Worm (Caenorhabditis elegans) whole organism, L4 larva: ENCODE measurements around the gene nhx-4.
A peak's percentile ranks its signal among the peaks of the same experiment; 100 is the strongest.

Experiments used
- D1046.2 ChIP-seq: fragments of 200-800 bp; sonication (Bioruptor generic); IDR thresholded peaks from 2 replicates; pipeline ENCODE4 v1.3.6; 2022; ENCODE audit warnings: missing genetic modification characterization, missing compliant biosample characterization
- F26F4.8 ChIP-seq: fragments of 200-800 bp; sonication (Bioruptor generic); conservative IDR thresholded peaks from 2 replicates; pipeline ENCODE4 v1.3.6; 2022; ENCODE audit warnings: missing genetic modification characterization, missing compliant biosample characterization
- Y48G9A.11 ChIP-seq: fragments of 200-800 bp; sonication (Bioruptor generic); IDR thresholded peaks from 2 replicates; pipeline ENCODE4 v1.3.6; 2022; ENCODE audit warnings: missing genetic modification reagents, missing genetic modification characterization, missing compliant biosample characterization
- Y75B8A.6 ChIP-seq: fragments of 200-800 bp; sonication (Bioruptor generic); IDR thresholded peaks from 2 replicates; pipeline ENCODE4 v1.3.6; 2022; ENCODE audit warnings: missing genetic modification reagents, missing genetic modification characterization, missing compliant biosample characterization
- ZK337.2 ChIP-seq: fragments of 200-800 bp; sonication (Bioruptor generic); IDR thresholded peaks from 2 replicates; pipeline ENCODE4 v1.3.6; 2022; ENCODE audit warnings: missing genetic modification reagents, missing genetic modification characterization, missing compliant biosample characterization
- ZK546.5 ChIP-seq, 2 experiments: sonication (generic microtip); optimal IDR thresholded peaks; 2 replicates each; lab custom pipeline; 2017; ENCODE audit warnings: missing biosample characterization in 2 of 2, missing genetic modification characterization in 2 of 2
- attf-4 ChIP-seq: sonication (generic microtip); optimal IDR thresholded peaks from 3 replicates; lab custom pipeline; 2017; ENCODE audit warnings: missing biosample characterization, missing genetic modification characterization
- ceh-20 ChIP-seq: fragments of 200-800 bp; sonication (Bioruptor generic); IDR thresholded peaks from 2 replicates; pipeline ENCODE4 v1.3.6; 2022; ENCODE audit warnings: missing genetic modification reagents, missing genetic modification characterization, missing compliant biosample characterization
- ceh-82 ChIP-seq: sonication (generic microtip); optimal IDR thresholded peaks from 2 replicates; lab custom pipeline; 2017; ENCODE audit warnings: missing biosample characterization, missing genetic modification characterization
- daf-16 ChIP-seq, 3 experiments: sonication (generic microtip); optimal IDR thresholded peaks; 2 replicates each; lab custom pipeline; 2016 to 2017; ENCODE audit warnings: missing genetic modification characterization in 3 of 3, missing genetic modification reagents in 3 of 3, mild to moderate bottlenecking in 2 of 3, missing compliant biosample characterization in 2 of 3, missing biosample characterization in 1 of 3, moderate library complexity in 1 of 3
- daf-19 ChIP-seq: fragments of 200-800 bp; sonication (Bioruptor generic); conservative IDR thresholded peaks from 2 replicates; pipeline ENCODE4 v1.3.6; 2022; ENCODE audit warnings: missing genetic modification characterization, missing compliant biosample characterization
- dmd-6 ChIP-seq: fragments of 200-800 bp; sonication (Bioruptor generic); IDR thresholded peaks from 2 replicates; pipeline ENCODE4 v1.3.6; 2022; ENCODE audit warnings: missing genetic modification reagents, missing genetic modification characterization, missing compliant biosample characterization
- egl-27 ChIP-seq: sonication (generic microtip); optimal IDR thresholded peaks from 3 replicates; lab custom pipeline; 2017; ENCODE audit warnings: missing biosample characterization, missing genetic modification reagents, missing genetic modification characterization
- fos-1 ChIP-seq: fragments of 150-350 bp; optimal IDR thresholded peaks from 2 replicates; lab custom pipeline; 2014; ENCODE audit warnings: missing biosample characterization, missing genetic modification characterization
- hlh-11 ChIP-seq: fragments of 200-800 bp; sonication (Bioruptor generic); optimal IDR thresholded peaks from 2 replicates; lab custom pipeline; 2018; ENCODE audit warnings: mild to moderate bottlenecking, missing genetic modification characterization, missing compliant biosample characterization
- hlh-30 ChIP-seq: sonication (generic microtip); optimal IDR thresholded peaks from 2 replicates; lab custom pipeline; 2017; ENCODE audit warnings: antibody characterized with exemption, mild to moderate bottlenecking, missing genetic modification characterization, missing compliant biosample characterization; ENCODE audit not compliant: insufficient read depth
- jun-1 ChIP-seq: fragments of 150-350 bp; optimal IDR thresholded peaks from 2 replicates; lab custom pipeline; 2014; ENCODE audit warnings: missing biosample characterization, missing genetic modification reagents, missing genetic modification characterization
- lin-1 ChIP-seq: fragments of 200-800 bp; sonication (Bioruptor generic); IDR thresholded peaks from 2 replicates; pipeline ENCODE4 v1.3.6; 2022; ENCODE audit warnings: missing genetic modification reagents, missing genetic modification characterization, missing compliant biosample characterization
- lin-13 ChIP-seq: fragments of 150-350 bp; optimal IDR thresholded peaks from 2 replicates; lab custom pipeline; 2014; ENCODE audit warnings: missing biosample characterization, missing genetic modification reagents, missing genetic modification characterization
- lin-29 ChIP-seq: fragments of 200-800 bp; sonication (Bioruptor generic); IDR thresholded peaks from 2 replicates; pipeline ENCODE4 v1.3.6; 2022; ENCODE audit warnings: missing genetic modification reagents, missing genetic modification characterization, missing compliant biosample characterization
- lir-3 ChIP-seq: sonication (generic microtip); optimal IDR thresholded peaks from 2 replicates; lab custom pipeline; 2016; ENCODE audit warnings: mild to moderate bottlenecking, missing genetic modification characterization, missing compliant biosample characterization
- lsy-2 ChIP-seq, 2 experiments: fragments of 150-350 bp in 1 of 2; sonication (generic microtip) in 1 of 2; optimal IDR thresholded peaks; 2 replicates each; lab custom pipeline; 2014 to 2017; ENCODE audit warnings: missing biosample characterization in 2 of 2, missing genetic modification characterization in 2 of 2
- madf-9 ChIP-seq: fragments of 200-800 bp; sonication (Bioruptor generic); conservative IDR thresholded peaks from 2 replicates; pipeline ENCODE4 v1.3.6; 2022; ENCODE audit warnings: missing genetic modification reagents, missing genetic modification characterization, missing compliant biosample characterization
- mdl-1 ChIP-seq, 2 experiments: fragments of 150-350 bp in 1 of 2; sonication (generic microtip) in 1 of 2; optimal IDR thresholded peaks; 2 replicates each; lab custom pipeline; 2014 to 2017; ENCODE audit warnings: missing biosample characterization in 2 of 2, missing genetic modification characterization in 2 of 2
- mdt-29 ChIP-seq: fragments of 200-800 bp; sonication (Bioruptor generic); IDR thresholded peaks from 2 replicates; pipeline ENCODE4 v1.3.6; 2022; ENCODE audit warnings: missing genetic modification reagents, missing genetic modification characterization, missing compliant biosample characterization
- mxl-2 ChIP-seq: fragments of 200-800 bp; sonication (Bioruptor generic); conservative IDR thresholded peaks from 2 replicates; pipeline ENCODE4 v1.3.6; 2022; ENCODE audit warnings: missing genetic modification reagents, missing genetic modification characterization, missing compliant biosample characterization
- nhr-10 ChIP-seq: fragments of 150-350 bp; optimal IDR thresholded peaks from 2 replicates; lab custom pipeline; 2014; ENCODE audit warnings: missing biosample characterization, missing genetic modification characterization
- nhr-102 ChIP-seq: sonication (generic microtip); optimal IDR thresholded peaks from 2 replicates; lab custom pipeline; 2016; ENCODE audit warnings: mild to moderate bottlenecking, missing genetic modification characterization, moderate library complexity, missing compliant biosample characterization
- nhr-111 ChIP-seq: fragments of 200-800 bp; sonication (Bioruptor generic); optimal IDR thresholded peaks from 2 replicates; lab custom pipeline; 2018; ENCODE audit warnings: mild to moderate bottlenecking, missing genetic modification characterization, missing compliant biosample characterization
- nhr-237 ChIP-seq: sonication (generic microtip); optimal IDR thresholded peaks from 2 replicates; lab custom pipeline; 2017; ENCODE audit warnings: missing biosample characterization, missing genetic modification characterization
- nhr-25 ChIP-seq: sonication (generic microtip); optimal IDR thresholded peaks from 2 replicates; lab custom pipeline; 2017; ENCODE audit warnings: missing genetic modification characterization, mild to moderate bottlenecking, missing compliant biosample characterization, antibody characterized with exemption, moderate library complexity, borderline replicate concordance; ENCODE audit not compliant: insufficient read depth
- nhr-28 ChIP-seq: fragments of 150-350 bp; optimal IDR thresholded peaks from 2 replicates; lab custom pipeline; 2014; ENCODE audit warnings: missing biosample characterization, missing genetic modification characterization
- nhr-76 ChIP-seq: fragments of 150-350 bp; optimal IDR thresholded peaks from 2 replicates; lab custom pipeline; 2014; ENCODE audit warnings: missing biosample characterization, missing genetic modification characterization
- pqm-1 ChIP-seq: sonication (generic microtip); optimal IDR thresholded peaks from 2 replicates; lab custom pipeline; 2017; ENCODE audit warnings: missing biosample characterization, missing genetic modification characterization
- sdz-12 ChIP-seq: fragments of 200-800 bp; sonication (Bioruptor generic); optimal IDR thresholded peaks from 2 replicates; lab custom pipeline; 2018; ENCODE audit warnings: mild to moderate bottlenecking, missing genetic modification characterization, missing compliant biosample characterization
- set-16 ChIP-seq: fragments of 200-800 bp; sonication (Bioruptor generic); IDR thresholded peaks from 2 replicates; pipeline ENCODE4 v1.3.6; 2022; ENCODE audit warnings: missing genetic modification reagents, missing genetic modification characterization, missing compliant biosample characterization
- snpc-1.2 ChIP-seq: fragments of 200-800 bp; sonication (Bioruptor generic); IDR thresholded peaks from 2 replicates; pipeline ENCODE4 v1.3.6; 2022; ENCODE audit warnings: missing genetic modification reagents, missing genetic modification characterization, missing compliant biosample characterization
- snpc-4 ChIP-seq: fragments of 150-350 bp; optimal IDR thresholded peaks from 2 replicates; lab custom pipeline; 2014; ENCODE audit warnings: missing biosample characterization, missing genetic modification characterization
- spr-3 ChIP-seq: fragments of 200-800 bp; sonication (Bioruptor generic); optimal IDR thresholded peaks from 2 replicates; lab custom pipeline; 2018; ENCODE audit warnings: mild to moderate bottlenecking, missing genetic modification characterization, missing compliant biosample characterization
- unc-39 ChIP-seq: sonication (generic microtip); optimal IDR thresholded peaks from 2 replicates; lab custom pipeline; 2017; ENCODE audit warnings: missing biosample characterization, missing genetic modification characterization
- unc-62 ChIP-seq, 3 experiments: fragments of 150-350 bp in 1 of 3; sonication (generic microtip); optimal IDR thresholded peaks in 2 of 3; peaks in 1 of 3; 1 replicate in 1 of 3; 2 replicates in 2 of 3; lab custom pipeline; 2014 to 2017; ENCODE audit warnings: missing biosample characterization in 3 of 3, missing genetic modification characterization in 3 of 3, missing genetic modification reagents in 3 of 3, missing genotype in 1 of 3
- zag-1 ChIP-seq: fragments of 150-350 bp; optimal IDR thresholded peaks from 2 replicates; lab custom pipeline; 2014; ENCODE audit warnings: missing biosample characterization, missing genetic modification characterization
- zip-11 ChIP-seq: fragments of 200-800 bp; sonication (Bioruptor generic); IDR thresholded peaks from 2 replicates; pipeline ENCODE4 v1.3.6; 2022; ENCODE audit warnings: missing genetic modification characterization, missing compliant biosample characterization

nhx-4 gene

ce11 chrX:6915279-6915678 lies 1.2 kb downstream of the nhx-4 start:
- TF ChIP-seq lin-29 (GFP tag; lab: Robert Waterston, UW) (no peak), ZK546.5 (tag; optimal IDR thresholded peaks at IDR 0.05; lab: Kevin White, UChicago) (no peak), daf-16 (GFP tag; optimal IDR thresholded peaks at IDR 0.05; lab: Kevin White, UChicago) (peak in 1 of 2 experiments; percentile 64), daf-16 (tag; optimal IDR thresholded peaks at IDR 0.05; lab: Kevin White, UChicago) (no peak)

DNA sequence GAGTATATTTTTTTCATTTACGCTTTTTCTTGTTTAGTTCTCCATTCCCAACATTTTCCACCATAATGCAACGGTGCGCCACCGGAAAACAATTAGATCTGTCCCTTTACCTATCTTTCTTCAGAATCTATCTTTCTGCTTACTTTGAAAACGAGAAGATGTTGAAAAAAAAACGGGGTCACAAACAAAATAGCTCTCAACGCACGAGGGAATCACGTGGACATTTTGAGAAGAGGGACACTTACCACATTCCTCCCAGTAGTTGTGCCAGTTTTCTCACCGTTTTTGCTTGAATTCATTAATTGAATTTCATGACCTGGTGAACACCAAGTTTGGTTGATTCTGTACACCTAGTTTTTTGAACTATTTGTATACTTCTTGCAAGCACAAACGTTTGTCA lies 2.1 kb downstream of the nhx-4 start:
- TF ChIP-seq ceh-82 (no peak), mdl-1 (tag; optimal IDR thresholded peaks at IDR 0.05; lab: Kevin White, UChicago) (peak in 1 of 2 experiments; percentile 4), ceh-20 (GFP tag; lab: Robert Waterston, UW) (no peak), sdz-12 (GFP tag; lab: Kevin White, UChicago) (no peak), mxl-2 (peak; percentile 92), jun-1 (tag; lab: Kevin White, UChicago) (no peak), unc-62 (GFP tag; optimal IDR thresholded peaks at IDR 0.05 in 1 of 2; lab: Kevin White, UChicago) (peak in 1 of 2 experiments; percentile 71), unc-62 (tag; optimal IDR thresholded peaks at IDR 0.05; lab: Kevin White, UChicago) (no peak), hlh-30 (tag; lab: Kevin White, UChicago) (peak; percentile 40), set-16 (GFP tag; lab: Robert Waterston, UW) (no peak), daf-19 (no peak)

DNA sequence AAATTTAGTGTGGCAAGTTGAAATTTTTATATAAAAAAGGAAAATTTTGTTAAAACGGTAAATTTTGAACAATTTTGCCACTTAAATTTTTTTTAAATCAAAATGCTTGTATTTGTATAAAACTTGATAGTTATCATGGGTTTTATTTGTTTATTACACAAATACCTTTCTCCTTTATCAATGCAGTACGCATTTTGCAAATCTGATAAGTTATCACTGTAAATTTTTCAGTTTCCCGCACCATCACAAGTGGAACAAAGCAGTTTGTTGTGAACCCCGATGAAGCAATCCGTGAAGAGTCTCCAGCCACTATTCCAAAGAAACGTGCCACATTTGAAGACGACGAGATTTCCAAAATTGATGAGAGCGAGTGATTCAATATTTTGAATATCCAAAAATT lies 6.0 kb downstream of the nhx-4 start:
- TF ChIP-seq snpc-4 (tag; lab: Kevin White, UChicago) (no peak), unc-62 (GFP tag; optimal IDR thresholded peaks at IDR 0.05 in 1 of 2; lab: Kevin White, UChicago) (peak in 1 of 2 experiments; percentile 66), unc-62 (tag; optimal IDR thresholded peaks at IDR 0.05; lab: Kevin White, UChicago) (no peak)

DNA sequence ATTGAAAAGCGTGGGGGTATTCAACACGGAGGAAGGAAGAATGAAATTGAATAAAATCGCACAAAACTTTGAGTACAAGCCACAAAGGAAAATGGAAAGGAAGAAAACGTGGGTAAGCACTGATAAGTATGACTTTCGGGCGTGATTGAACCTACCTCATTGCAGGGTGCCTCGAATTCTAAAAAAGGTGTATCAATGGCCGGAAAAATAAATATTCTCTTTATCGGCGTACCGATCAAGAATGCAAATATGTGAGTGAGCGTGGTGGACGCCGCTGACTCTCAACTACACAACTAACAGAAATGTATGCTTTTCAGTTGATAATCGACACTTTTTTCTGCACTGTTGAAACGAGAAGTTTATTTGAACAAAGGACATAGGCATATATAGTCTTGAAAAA lies 10.4 kb downstream of the nhx-4 start, which contains the start of gene otpl-3:
otpl-3 (minus strand) TSS at position 304 of the 400 bp plus-strand sequence.
- TF ChIP-seq spr-3 (GFP tag; lab: Kevin White, UChicago) (no peak), dmd-6 (peak; percentile 34; the same call in 1 of the 2 replicates), nhr-25 (tag; lab: Kevin White, UChicago) (no peak), lin-1 (GFP tag; lab: Robert Waterston, UW) (no peak), attf-4 (tag; lab: Kevin White, UChicago) (no peak), madf-9 (GFP tag; lab: Robert Waterston, UW) (no peak), fos-1 (tag; lab: Kevin White, UChicago) (no peak), unc-39 (tag; lab: Kevin White, UChicago) (no peak), lsy-2 (tag; optimal IDR thresholded peaks at IDR 0.05; lab: Kevin White, UChicago) (no peak), nhr-237 (tag; lab: Kevin White, UChicago) (no peak), Y75B8A.6 (no peak), ZK546.5 (tag; optimal IDR thresholded peaks at IDR 0.05; lab: Kevin White, UChicago) (no peak), Y48G9A.11 (GFP tag; lab: Robert Waterston, UW) (no peak), snpc-1.2 (GFP tag; lab: Robert Waterston, UW) (no peak), zag-1 (tag; lab: Kevin White, UChicago) (no peak), jun-1 (tag; lab: Kevin White, UChicago) (no peak), nhr-28 (tag; lab: Kevin White, UChicago) (peak; percentile 54), zip-11 (GFP tag; lab: Robert Waterston, UW) (no peak), mdl-1 (tag; optimal IDR thresholded peaks at IDR 0.05; lab: Kevin White, UChicago) (no peak), hlh-30 (tag; lab: Kevin White, UChicago) (no peak), D1046.2 (GFP tag; lab: Robert Waterston, UW) (no peak), nhr-111 (no peak), nhr-76 (tag; lab: Kevin White, UChicago) (no peak), egl-27 (no peak), ZK337.2 (GFP tag; lab: Robert Waterston, UW) (no peak), nhr-10 (tag; lab: Kevin White, UChicago) (no peak), lir-3 (no peak), F26F4.8 (GFP tag; lab: Robert Waterston, UW) (no peak), pqm-1 (peak; percentile 75), daf-19 (no peak), mdt-29 (GFP tag; lab: Robert Waterston, UW) (no peak), nhr-102 (tag; lab: Kevin White, UChicago) (no peak), lin-13 (GFP tag; lab: Kevin White, UChicago) (no peak), daf-16 (GFP tag; optimal IDR thresholded peaks at IDR 0.05; lab: Kevin White, UChicago) (no peak), daf-16 (tag; optimal IDR thresholded peaks at IDR 0.05; lab: Kevin White, UChicago) (peak; percentile 24), hlh-11 (peak; percentile 47)
